Fruit fly (Drosophila melanogaster) Kc167 (cell line): ENCODE results near the gene CG4565.

Experiments
- Myc ChIP-seq: fragments of >200 bp; optimal IDR thresholded peaks from 2 replicates; lab custom pipeline; 2017; ENCODE audit warnings: missing external identifiers
- Sin3A ChIP-seq: fragments of >200 bp; optimal IDR thresholded peaks from 2 replicates; lab custom pipeline; 2018; ENCODE audit warnings: missing external identifiers
- h ChIP-seq: fragments of >200 bp; optimal IDR thresholded peaks from 3 replicates; lab custom pipeline; 2018; ENCODE audit warnings: missing external identifiers
- insv ChIP-seq: fragments of >200 bp; optimal IDR thresholded peaks from 3 replicates; lab custom pipeline; 2018; ENCODE audit warnings: missing external identifiers
- psq ChIP-seq: fragments of >200 bp; optimal IDR thresholded peaks from 2 replicates; lab custom pipeline; 2017; ENCODE audit warnings: missing external identifiers
- ttk ChIP-seq: sonication (Bioruptor generic); optimal IDR thresholded peaks from 2 replicates; lab custom pipeline; 2017; ENCODE audit warnings: missing external identifiers

Gene CG4565

dm6 chr3R:10850636-10851035 lies 1.9 kb upstream of the CG4565 start:
- no peak for TF ChIP-seq Myc
- TF ChIP-seq h: no peak
- TF ChIP-seq psq (lab: Kevin White, UChicago): no peak

dm6 chr3R:10854243-10854874 lies 1.8 kb downstream of the CG4565 start, which contains the start of the genes CG6567 and CG4511:
Gene CG6567, minus strand, starts transcription at chr3R:10854451.
Gene CG4511, plus strand, starts transcription at chr3R:10854501.
- TF ChIP-seq psq (lab: Kevin White, UChicago) (no peak), Sin3A (no peak), ttk (no peak), h (no peak), insv (no peak), Myc (no peak)

DNA sequence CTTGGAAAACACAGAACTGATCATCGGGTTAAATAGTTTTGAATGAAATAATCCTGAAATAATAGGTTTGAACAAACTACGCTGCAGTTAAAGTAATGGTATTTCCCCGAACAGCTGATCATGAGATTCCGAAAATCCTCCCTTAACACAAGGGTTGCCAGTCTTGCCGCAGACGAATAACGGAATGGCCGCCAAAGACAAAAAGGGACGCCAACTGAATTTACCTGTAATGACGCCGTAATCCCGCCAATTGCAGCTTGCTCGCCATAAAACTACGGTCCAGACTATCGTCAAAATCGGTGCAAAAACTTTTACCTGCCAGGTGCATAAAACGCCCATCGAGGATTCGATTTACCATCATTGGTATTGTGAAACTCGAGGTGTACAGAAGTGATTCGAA lies 4.1 kb downstream of the CG4565 start, which contains the start of gene CG4570:
CG4570 (plus strand) TSS at position 190 of the 400 bp plus-strand sequence.
- no peak for TF ChIP-seq Sin3A
- no peak for TF ChIP-seq h
- no peak for TF ChIP-seq psq (lab: Kevin White, UChicago)
- no peak for TF ChIP-seq Myc
- no peak for TF ChIP-seq insv
- TF ChIP-seq ttk: no peak

DNA sequence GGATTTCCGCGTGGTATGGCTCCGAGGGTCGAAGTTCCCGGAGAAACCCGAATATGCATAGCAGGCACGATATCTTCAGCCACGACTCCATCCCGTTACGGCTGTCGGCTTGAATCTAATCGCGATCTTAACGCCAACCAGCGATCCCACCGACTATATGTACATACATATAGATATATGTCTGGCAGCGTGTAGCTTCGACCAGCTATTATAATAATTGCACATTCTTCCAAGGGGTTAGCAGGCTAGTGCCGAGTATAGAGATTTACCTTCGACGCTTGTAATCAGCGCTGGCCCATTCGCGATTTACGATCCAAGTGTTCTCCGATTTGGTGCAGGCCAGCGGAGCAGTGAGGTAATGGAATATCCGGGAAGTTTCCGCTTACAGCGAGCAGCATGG lies 7.2 kb downstream of the CG4565 start, which contains the start of gene CG14694:
CG14694 (minus strand) TSS at position 101 of the 400 bp plus-strand sequence.
- TF ChIP-seq h (no peak), ttk (no peak), Myc (no peak), Sin3A (no peak), insv (no peak), psq (lab: Kevin White, UChicago) (no peak)

- no peak for TF ChIP-seq h
- no peak for TF ChIP-seq Myc
- no peak for TF ChIP-seq psq (lab: Kevin White, UChicago)
- TF ChIP-seq insv: no peak
- no peak for TF ChIP-seq ttk
- TF ChIP-seq Sin3A: no peak
Measured at dm6 chr3R:10862773-10863445, 10.4 kb downstream of the CG4565 start, which contains the start of gene CG6574. Gene CG6574, minus strand, starts transcription at chr3R:10862988.

dm6 chr3R:10863446-10863819 lies 10.9 kb downstream of the CG4565 start:
- TF ChIP-seq Sin3A: no peak
- TF ChIP-seq ttk: no peak
- TF ChIP-seq Myc: no peak
- TF ChIP-seq psq (lab: Kevin White, UChicago): no peak
- TF ChIP-seq h: no peak
- no peak for TF ChIP-seq insv

DNA sequence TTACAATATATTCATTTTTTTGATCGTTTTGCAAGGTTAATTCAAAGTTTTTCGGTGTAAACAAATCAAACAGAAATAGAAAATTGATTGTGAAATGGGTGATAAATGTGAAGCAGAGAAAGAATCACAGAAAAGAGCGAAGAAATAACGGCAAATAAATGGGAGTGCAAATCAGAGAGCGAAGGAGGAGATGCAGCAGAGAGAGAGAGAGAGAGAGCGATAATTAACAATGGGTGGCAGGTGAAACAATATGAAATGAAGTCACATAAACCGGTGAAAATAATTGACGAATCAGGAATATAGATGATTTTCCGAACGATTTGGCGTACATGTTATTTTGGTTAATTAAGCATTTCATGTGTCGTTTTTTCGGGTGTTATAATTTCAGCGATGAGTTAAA lies 11.4 kb downstream of the CG4565 start:
- TF ChIP-seq insv: no peak
- no peak for TF ChIP-seq psq (lab: Kevin White, UChicago)
- TF ChIP-seq ttk: no peak
- TF ChIP-seq h: no peak
- no peak for TF ChIP-seq Myc
- TF ChIP-seq Sin3A: no peak

- TF ChIP-seq Myc (no peak), ttk (no peak), psq (lab: Kevin White, UChicago) (no peak), insv (no peak), Sin3A (no peak), h (no peak)
Measured at dm6 chr3R:10868427-10868962, 16.0 kb downstream of the CG4565 start, which contains the start of the genes SelR and Tsp86D. Gene SelR, minus strand, starts transcription at chr3R:10868642. Gene Tsp86D, plus strand, starts transcription at chr3R:10868708.

DNA sequence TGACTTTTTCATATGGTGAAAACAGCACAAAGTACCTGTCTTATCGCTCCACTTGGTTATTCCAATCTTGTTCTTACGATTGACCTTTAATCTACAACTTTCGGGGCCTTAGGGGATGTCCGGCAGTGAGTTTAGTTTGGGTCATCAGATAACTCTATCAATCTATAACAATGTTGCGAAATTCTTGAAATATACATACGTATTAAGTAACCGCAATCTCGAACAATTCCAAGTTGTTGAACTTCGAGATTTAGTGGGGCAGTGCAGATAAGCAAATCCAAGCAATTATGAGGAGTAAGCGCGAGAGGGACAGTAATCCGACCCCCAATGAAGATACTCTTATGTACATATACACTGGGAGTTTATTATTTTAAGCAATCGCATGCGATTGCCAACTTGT lies 18.0 kb downstream of the CG4565 start:
- no peak for TF ChIP-seq psq (lab: Kevin White, UChicago)
- no peak for TF ChIP-seq insv
- TF ChIP-seq ttk: no peak
- TF ChIP-seq Myc: no peak
- no peak for TF ChIP-seq h
- TF ChIP-seq Sin3A: no peak

DNA sequence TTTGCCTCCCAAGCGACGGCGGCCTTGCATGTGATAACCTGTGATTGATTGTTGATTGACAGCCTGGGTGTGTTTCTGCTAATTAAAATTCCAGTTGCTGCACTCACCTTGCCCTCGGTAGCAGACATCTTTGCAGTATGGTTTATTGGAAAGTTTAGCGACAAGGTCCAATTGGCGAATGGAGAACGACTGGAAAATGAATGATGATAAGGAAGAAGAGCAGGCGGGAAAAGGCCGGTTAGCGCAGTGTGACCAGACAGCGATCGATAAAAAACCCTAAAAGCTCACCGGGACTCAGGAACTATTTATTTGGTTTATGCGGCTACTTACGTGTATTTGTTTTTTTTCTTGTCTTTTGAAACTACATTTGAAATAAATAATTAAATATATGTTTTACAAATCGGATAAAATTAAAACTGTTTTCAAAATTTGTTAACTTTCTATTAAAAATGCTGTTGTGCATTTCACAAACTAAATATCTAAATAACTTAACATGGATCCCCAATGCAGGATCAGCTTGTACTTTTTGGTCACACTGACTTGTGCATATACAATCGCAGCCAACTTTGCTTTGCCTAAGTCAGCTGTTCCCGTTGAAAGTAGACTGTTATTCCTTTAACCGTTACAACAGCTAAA lies 19.7 kb downstream of the CG4565 start, which contains the start of gene Fdh:
Fdh (minus strand) TSS at position 234 of the 636 bp plus-strand sequence.
- TF ChIP-seq ttk (no peak), h (no peak), Sin3A (no peak), Myc (no peak), insv (no peak), psq (lab: Kevin White, UChicago) (no peak)

dm6 chr3R:10872820-10873219 lies 20.3 kb downstream of the CG4565 start, which contains the start of gene CG4596:
Gene CG4596, plus strand, starts transcription at chr3R:10873038.
- TF ChIP-seq ttk (no peak), insv (no peak), h (no peak), psq (lab: Kevin White, UChicago) (no peak), Sin3A (no peak), Myc (no peak)

DNA sequence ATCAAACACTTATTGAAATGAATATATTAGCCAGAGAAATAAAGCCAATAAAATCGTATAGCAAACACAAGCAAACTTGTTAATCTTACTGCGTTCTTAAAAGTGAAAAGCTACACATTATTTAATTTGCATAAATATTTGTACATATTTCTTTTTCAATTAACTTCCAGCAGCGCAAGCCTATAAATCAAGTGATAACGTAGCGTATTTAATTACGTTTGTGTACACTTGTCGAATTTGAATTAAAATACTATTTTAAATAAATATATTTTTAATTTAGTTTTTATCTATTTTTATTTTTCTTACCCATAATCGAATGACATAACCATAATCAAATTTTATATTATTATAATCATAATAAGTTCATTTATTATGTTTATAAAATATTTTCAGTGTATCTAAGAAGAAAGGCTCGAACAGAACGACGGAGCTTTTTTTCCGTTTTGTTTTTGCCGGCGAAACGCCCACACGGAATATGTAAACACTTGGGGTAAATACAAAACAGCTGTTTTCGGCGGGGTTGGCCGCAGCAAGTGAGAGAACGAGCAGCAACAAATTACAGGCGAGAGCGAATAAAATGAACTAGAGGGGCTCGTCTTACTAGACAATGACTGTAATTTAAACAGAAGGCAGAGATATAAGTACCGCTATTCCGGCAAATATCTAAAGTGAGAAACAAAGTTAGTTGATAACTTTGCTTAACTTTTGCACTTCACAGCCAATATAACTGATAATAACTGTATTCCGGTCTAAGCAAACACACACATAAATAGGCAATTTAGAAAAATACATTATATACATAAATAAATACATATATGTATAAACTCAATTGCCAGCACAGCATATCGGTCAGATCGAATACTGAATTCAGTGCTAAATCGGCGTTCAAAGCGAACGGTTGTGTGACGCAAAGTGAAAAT lies 23.3 kb downstream of the CG4565 start, which contains the start of gene Sodh2:
Sodh2 (plus strand) TSS at position 870 of the 920 bp plus-strand sequence.
- TF ChIP-seq insv (no peak), Myc (no peak), ttk (no peak), Sin3A (no peak), psq (lab: Kevin White, UChicago) (no peak), h (no peak)
